Worm (Caenorhabditis elegans) whole organism, L4 larva: ENCODE measurements around the gene ttn-1.

Source experiments
- D1046.2 ChIP-seq: fragments of 200-800 bp; sonication (Bioruptor generic); IDR thresholded peaks from 2 replicates; pipeline ENCODE4 v1.3.6; 2022; ENCODE audit warnings: missing genetic modification characterization, missing compliant biosample characterization
- F44E2.7 ChIP-seq: fragments of 200-800 bp; sonication (Bioruptor generic); IDR thresholded peaks from 2 replicates; pipeline ENCODE4 v2.1.2; 2022; ENCODE audit warnings: missing genetic modification characterization, missing compliant biosample characterization
- R02D3.7 ChIP-seq: fragments of 150-350 bp; sonication (generic microtip); optimal IDR thresholded peaks from 3 replicates; lab custom pipeline; 2014; ENCODE audit warnings: missing biosample characterization, missing genetic modification characterization
- T20F7.1 ChIP-seq: fragments of 200-800 bp; sonication (Bioruptor generic); optimal IDR thresholded peaks from 2 replicates; lab custom pipeline; 2018; ENCODE audit warnings: mild to moderate bottlenecking, missing genetic modification characterization, missing compliant biosample characterization
- Y48G9A.11 ChIP-seq: fragments of 200-800 bp; sonication (Bioruptor generic); IDR thresholded peaks from 2 replicates; pipeline ENCODE4 v1.3.6; 2022; ENCODE audit warnings: missing genetic modification reagents, missing genetic modification characterization, missing compliant biosample characterization
- Y5F2A.4 ChIP-seq: fragments of 200-800 bp; sonication (Bioruptor generic); optimal IDR thresholded peaks from 2 replicates; lab custom pipeline; 2018; ENCODE audit warnings: mild to moderate bottlenecking, missing genetic modification characterization, missing compliant biosample characterization
- Y75B8A.6 ChIP-seq: fragments of 200-800 bp; sonication (Bioruptor generic); IDR thresholded peaks from 2 replicates; pipeline ENCODE4 v1.3.6; 2022; ENCODE audit warnings: missing genetic modification reagents, missing genetic modification characterization, missing compliant biosample characterization
- aly-2 ChIP-seq: sonication (generic microtip); optimal IDR thresholded peaks from 2 replicates; lab custom pipeline; 2018; ENCODE audit warnings: missing biosample characterization, missing genetic modification characterization
- attf-4 ChIP-seq: sonication (generic microtip); optimal IDR thresholded peaks from 3 replicates; lab custom pipeline; 2017; ENCODE audit warnings: missing biosample characterization, missing genetic modification characterization
- ceh-20 ChIP-seq: fragments of 200-800 bp; sonication (Bioruptor generic); IDR thresholded peaks from 2 replicates; pipeline ENCODE4 v1.3.6; 2022; ENCODE audit warnings: missing genetic modification reagents, missing genetic modification characterization, missing compliant biosample characterization
- ceh-28 ChIP-seq: fragments of 150-350 bp; optimal IDR thresholded peaks from 2 replicates; lab custom pipeline; 2014; ENCODE audit warnings: missing biosample characterization, missing genetic modification reagents, missing genetic modification characterization
- ceh-44 ChIP-seq: fragments of 200-800 bp; sonication (Bioruptor generic); IDR thresholded peaks from 2 replicates; pipeline ENCODE4 v1.3.6; 2022; ENCODE audit warnings: missing genetic modification reagents, missing genetic modification characterization, missing compliant biosample characterization
- ctbp-1 ChIP-seq: fragments of 200-800 bp; sonication (Bioruptor generic); IDR thresholded peaks from 2 replicates; pipeline ENCODE4 v1.3.6; 2022; ENCODE audit warnings: missing genetic modification reagents, missing genetic modification characterization, missing compliant biosample characterization
- daf-8 ChIP-seq: fragments of 200-800 bp; sonication (Bioruptor generic); IDR thresholded peaks from 2 replicates; pipeline ENCODE4 v1.3.6; 2022; ENCODE audit warnings: missing genetic modification characterization, missing compliant biosample characterization
- dmd-6 ChIP-seq: fragments of 200-800 bp; sonication (Bioruptor generic); IDR thresholded peaks from 2 replicates; pipeline ENCODE4 v1.3.6; 2022; ENCODE audit warnings: missing genetic modification reagents, missing genetic modification characterization, missing compliant biosample characterization
- dmd-8 ChIP-seq: fragments of 200-800 bp; sonication (Bioruptor generic); IDR thresholded peaks from 2 replicates; pipeline ENCODE4 v1.3.6; 2022; ENCODE audit warnings: missing genetic modification characterization, missing compliant biosample characterization
- egl-27 ChIP-seq: sonication (generic microtip); optimal IDR thresholded peaks from 3 replicates; lab custom pipeline; 2017; ENCODE audit warnings: missing biosample characterization, missing genetic modification reagents, missing genetic modification characterization
- fkh-10 ChIP-seq: fragments of 150-350 bp; optimal IDR thresholded peaks from 2 replicates; lab custom pipeline; 2014; ENCODE audit warnings: missing biosample characterization, missing genetic modification reagents, missing genetic modification characterization
- gei-8 ChIP-seq: fragments of 200-800 bp; sonication (Bioruptor generic); optimal IDR thresholded peaks from 2 replicates; lab custom pipeline; 2018; ENCODE audit warnings: mild to moderate bottlenecking, missing genetic modification characterization, missing compliant biosample characterization
- hif-1 ChIP-seq, 2 experiments: sonication (generic microtip); optimal IDR thresholded peaks; 2 replicates each; lab custom pipeline; 2016 to 2017; ENCODE audit warnings: missing compliant biosample characterization in 2 of 2, missing genetic modification characterization in 2 of 2, missing genetic modification reagents in 2 of 2, missing genotype in 2 of 2, mild to moderate bottlenecking in 1 of 2
- hlh-11 ChIP-seq: fragments of 200-800 bp; sonication (Bioruptor generic); optimal IDR thresholded peaks from 2 replicates; lab custom pipeline; 2018; ENCODE audit warnings: mild to moderate bottlenecking, missing genetic modification characterization, missing compliant biosample characterization
- hmg-1.1 ChIP-seq: fragments of 200-800 bp; sonication (Bioruptor generic); IDR thresholded peaks from 2 replicates; pipeline ENCODE4 v1.3.6; 2022; ENCODE audit warnings: missing genetic modification reagents, missing genetic modification characterization, missing compliant biosample characterization
- lin-29 ChIP-seq: fragments of 200-800 bp; sonication (Bioruptor generic); IDR thresholded peaks from 2 replicates; pipeline ENCODE4 v1.3.6; 2022; ENCODE audit warnings: missing genetic modification reagents, missing genetic modification characterization, missing compliant biosample characterization
- lin-38 ChIP-seq: fragments of 200-800 bp; sonication (Bioruptor generic); IDR thresholded peaks from 2 replicates; pipeline ENCODE4 v1.3.6; 2022; ENCODE audit warnings: missing genetic modification reagents, missing genetic modification characterization, missing compliant biosample characterization
- lsy-2 ChIP-seq, 2 experiments: fragments of 150-350 bp in 1 of 2; sonication (generic microtip) in 1 of 2; optimal IDR thresholded peaks; 2 replicates each; lab custom pipeline; 2014 to 2017; ENCODE audit warnings: missing biosample characterization in 2 of 2, missing genetic modification characterization in 2 of 2
- mdl-1 ChIP-seq, 2 experiments: fragments of 150-350 bp in 1 of 2; sonication (generic microtip) in 1 of 2; optimal IDR thresholded peaks; 2 replicates each; lab custom pipeline; 2014 to 2017; ENCODE audit warnings: missing biosample characterization in 2 of 2, missing genetic modification characterization in 2 of 2
- mdt-29 ChIP-seq: fragments of 200-800 bp; sonication (Bioruptor generic); IDR thresholded peaks from 2 replicates; pipeline ENCODE4 v1.3.6; 2022; ENCODE audit warnings: missing genetic modification reagents, missing genetic modification characterization, missing compliant biosample characterization
- mes-2 ChIP-seq: sonication (generic microtip); optimal IDR thresholded peaks from 2 replicates; lab custom pipeline; 2016; ENCODE audit warnings: missing genotype, mild to moderate bottlenecking, missing genetic modification characterization, missing compliant biosample characterization; ENCODE audit not compliant: poor library complexity, severe bottlenecking
- mxl-3 ChIP-seq: fragments of 200-800 bp; sonication (Bioruptor generic); optimal IDR thresholded peaks from 2 replicates; lab custom pipeline; 2018; ENCODE audit warnings: mild to moderate bottlenecking, missing genetic modification characterization, missing compliant biosample characterization
- nhr-10 ChIP-seq: fragments of 150-350 bp; optimal IDR thresholded peaks from 2 replicates; lab custom pipeline; 2014; ENCODE audit warnings: missing biosample characterization, missing genetic modification characterization
- nhr-102 ChIP-seq: sonication (generic microtip); optimal IDR thresholded peaks from 2 replicates; lab custom pipeline; 2016; ENCODE audit warnings: mild to moderate bottlenecking, missing genetic modification characterization, moderate library complexity, missing compliant biosample characterization
- nhr-11 ChIP-seq: fragments of 150-350 bp; optimal IDR thresholded peaks from 2 replicates; lab custom pipeline; 2014; ENCODE audit warnings: missing biosample characterization, missing genetic modification characterization
- nhr-237 ChIP-seq: sonication (generic microtip); optimal IDR thresholded peaks from 2 replicates; lab custom pipeline; 2017; ENCODE audit warnings: missing biosample characterization, missing genetic modification characterization
- nhr-25 ChIP-seq: sonication (generic microtip); optimal IDR thresholded peaks from 2 replicates; lab custom pipeline; 2017; ENCODE audit warnings: missing genetic modification characterization, mild to moderate bottlenecking, missing compliant biosample characterization, antibody characterized with exemption, moderate library complexity, borderline replicate concordance; ENCODE audit not compliant: insufficient read depth
- nhr-28 ChIP-seq: fragments of 150-350 bp; optimal IDR thresholded peaks from 2 replicates; lab custom pipeline; 2014; ENCODE audit warnings: missing biosample characterization, missing genetic modification characterization
- nhr-42 ChIP-seq: fragments of 200-800 bp; sonication (Bioruptor generic); IDR thresholded peaks from 2 replicates; pipeline ENCODE4 v1.3.6; 2022; ENCODE audit warnings: missing genetic modification characterization, missing compliant biosample characterization
- nhr-6 ChIP-seq: fragments of 150-350 bp; optimal IDR thresholded peaks from 2 replicates; lab custom pipeline; 2014; ENCODE audit warnings: missing biosample characterization, missing genetic modification characterization
- nhr-76 ChIP-seq: fragments of 150-350 bp; optimal IDR thresholded peaks from 2 replicates; lab custom pipeline; 2014; ENCODE audit warnings: missing biosample characterization, missing genetic modification characterization
- nhr-77 ChIP-seq: fragments of 150-350 bp; optimal IDR thresholded peaks from 2 replicates; lab custom pipeline; 2014; ENCODE audit warnings: missing biosample characterization, missing genetic modification characterization
- rbr-2 ChIP-seq: sonication (generic microtip); optimal IDR thresholded peaks from 2 replicates; lab custom pipeline; 2016; ENCODE audit warnings: missing genotype, missing genetic modification characterization, missing compliant biosample characterization
- saeg-2 ChIP-seq: fragments of 200-800 bp; sonication (Bioruptor generic); IDR thresholded peaks from 2 replicates; pipeline ENCODE4 v1.3.6; 2022; ENCODE audit warnings: missing genetic modification reagents, missing genetic modification characterization, missing compliant biosample characterization
- sdz-12 ChIP-seq: fragments of 200-800 bp; sonication (Bioruptor generic); optimal IDR thresholded peaks from 2 replicates; lab custom pipeline; 2018; ENCODE audit warnings: mild to moderate bottlenecking, missing genetic modification characterization, missing compliant biosample characterization
- set-16 ChIP-seq: fragments of 200-800 bp; sonication (Bioruptor generic); IDR thresholded peaks from 2 replicates; pipeline ENCODE4 v1.3.6; 2022; ENCODE audit warnings: missing genetic modification reagents, missing genetic modification characterization, missing compliant biosample characterization
- snpc-1.2 ChIP-seq: fragments of 200-800 bp; sonication (Bioruptor generic); IDR thresholded peaks from 2 replicates; pipeline ENCODE4 v1.3.6; 2022; ENCODE audit warnings: missing genetic modification reagents, missing genetic modification characterization, missing compliant biosample characterization
- tag-97 ChIP-seq: fragments of 200-800 bp; sonication (Bioruptor generic); IDR thresholded peaks from 2 replicates; pipeline ENCODE4 v1.3.6; 2022; ENCODE audit warnings: missing genetic modification characterization, missing compliant biosample characterization
- tra-1 ChIP-seq: fragments of 200-800 bp; sonication (Bioruptor generic); IDR thresholded peaks from 2 replicates; pipeline ENCODE4 v1.3.6; 2022; ENCODE audit warnings: missing genetic modification reagents, missing genetic modification characterization, missing compliant biosample characterization
- unc-62 ChIP-seq, 3 experiments: fragments of 150-350 bp in 1 of 3; sonication (generic microtip); optimal IDR thresholded peaks in 2 of 3; peaks in 1 of 3; 1 replicate in 1 of 3; 2 replicates in 2 of 3; lab custom pipeline; 2014 to 2017; ENCODE audit warnings: missing biosample characterization in 3 of 3, missing genetic modification characterization in 3 of 3, missing genetic modification reagents in 3 of 3, missing genotype in 1 of 3
- zag-1 ChIP-seq: fragments of 150-350 bp; optimal IDR thresholded peaks from 2 replicates; lab custom pipeline; 2014; ENCODE audit warnings: missing biosample characterization, missing genetic modification characterization
- zfp-3 ChIP-seq: fragments of 200-800 bp; sonication (Bioruptor generic); conservative IDR thresholded peaks from 2 replicates; pipeline ENCODE4 v1.3.6; 2022; ENCODE audit warnings: missing genetic modification reagents, missing genetic modification characterization, missing compliant biosample characterization
- zip-2 ChIP-seq: fragments of 150-350 bp; optimal IDR thresholded peaks from 2 replicates; lab custom pipeline; 2014; ENCODE audit warnings: missing biosample characterization, missing genetic modification characterization

The ttn-1 gene

ce11 chrV:6229457-6229949 lies 27.1 kb upstream of the ttn-1 start (continued):
- peak; percentile 87 for TF ChIP-seq dmd-6 (GFP tag; lab: Robert Waterston, UW)
- peak; percentile 0 for TF ChIP-seq rbr-2 (tag; lab: Kevin White, UChicago)
- TF ChIP-seq zip-2 (tag; lab: Kevin White, UChicago), result no peak
- no peak for TF ChIP-seq dmd-8 (GFP tag; lab: Robert Waterston, UW)
- peak; percentile 25 for TF ChIP-seq T20F7.1 (GFP tag; lab: Kevin White, UChicago)
- TF ChIP-seq saeg-2 (GFP tag; lab: Robert Waterston, UW), result peak; percentile 18; the same call in 1 of the 2 replicates
- no peak for TF ChIP-seq ceh-28 (tag; lab: Kevin White, UChicago)
- TF ChIP-seq Y75B8A.6, result peak; percentile 4; the same call in 1 of the 2 replicates
- peak; percentile 56; the same call in 1 of the 2 replicates for TF ChIP-seq Y48G9A.11
- TF ChIP-seq mdt-29 (GFP tag; lab: Robert Waterston, UW), result no peak
- peak; percentile 66 for TF ChIP-seq nhr-10 (tag; lab: Kevin White, UChicago)
- peak; percentile 15 for TF ChIP-seq nhr-76 (tag; lab: Kevin White, UChicago)
- no peak for TF ChIP-seq sdz-12 (GFP tag; lab: Kevin White, UChicago)
- TF ChIP-seq nhr-28 (tag; lab: Kevin White, UChicago), result peak; percentile 90
- TF ChIP-seq nhr-237 (tag; lab: Kevin White, UChicago), result no peak
- TF ChIP-seq lsy-2 (tag; optimal IDR thresholded peaks at IDR 0.05; lab: Kevin White, UChicago), result peak; percentile 67 to 80
- peak; percentile 87 for TF ChIP-seq nhr-102 (tag; lab: Kevin White, UChicago)
- peak; percentile 65 for TF ChIP-seq mxl-3 (GFP tag; lab: Kevin White, UChicago)
- peak; percentile 59 for TF ChIP-seq nhr-77 (tag; lab: Kevin White, UChicago)
- peak; percentile 36 to 93 for TF ChIP-seq mdl-1 (tag; optimal IDR thresholded peaks at IDR 0.05; lab: Kevin White, UChicago)
- TF ChIP-seq fkh-10 (GFP tag; lab: Kevin White, UChicago), result no peak
- TF ChIP-seq ceh-20 (GFP tag; lab: Robert Waterston, UW), result peak; percentile 54; the same call in 1 of the 2 replicates
- TF ChIP-seq lin-29 (GFP tag; lab: Robert Waterston, UW), result no peak
- TF ChIP-seq unc-62 (GFP tag; optimal IDR thresholded peaks at IDR 0.05 in 1 of 2; lab: Kevin White, UChicago), result peak in 1 of 2 experiments; percentile 3
- no peak for TF ChIP-seq unc-62 (tag; optimal IDR thresholded peaks at IDR 0.05; lab: Kevin White, UChicago)
- TF ChIP-seq tag-97, result no peak
- peak; percentile 55 for TF ChIP-seq nhr-11
- peak; percentile 38; the same call in 1 of the 2 replicates for TF ChIP-seq zfp-3
- TF ChIP-seq ctbp-1 (GFP tag; lab: Robert Waterston, UW), result peak; percentile 71
- no peak for TF ChIP-seq egl-27
- no peak for TF ChIP-seq ceh-44
- peak; percentile 30 for TF ChIP-seq set-16 (GFP tag; lab: Robert Waterston, UW)
- no peak for TF ChIP-seq R02D3.7 (tag; lab: Kevin White, UChicago)
- TF ChIP-seq tra-1 (GFP tag; lab: Robert Waterston, UW), result peak; percentile 91
- TF ChIP-seq hif-1 (tag; optimal IDR thresholded peaks at IDR 0.05; lab: Kevin White, UChicago), result peak; percentile 69 to 95
- no peak for TF ChIP-seq lin-38 (GFP tag; lab: Robert Waterston, UW)
- TF ChIP-seq D1046.2, result no peak
- TF ChIP-seq hmg-1.1, result 0 out of 2 replicates have a peak, but pooled peaks have one; percentile 18
- TF ChIP-seq Y5F2A.4, result no peak
- TF ChIP-seq aly-2 (tag; lab: Kevin White, UChicago), result no peak
- TF ChIP-seq gei-8 (GFP tag; lab: Kevin White, UChicago), result peak; percentile 78
- 0 out of 2 replicates have a peak, but pooled peaks have one; percentile 27 for TF ChIP-seq nhr-42 (GFP tag; lab: Robert Waterston, UW)
- no peak for TF ChIP-seq snpc-1.2 (GFP tag; lab: Robert Waterston, UW)
- TF ChIP-seq mes-2 (tag; lab: Kevin White, UChicago), result peak; percentile 28
- TF ChIP-seq hlh-11 (tag; lab: Kevin White, UChicago), result peak; percentile 98
- TF ChIP-seq nhr-6 (tag; lab: Kevin White, UChicago), result no peak
- TF ChIP-seq zag-1 (tag; lab: Kevin White, UChicago), result no peak
- no peak for TF ChIP-seq daf-8 (GFP tag; lab: Robert Waterston, UW)
- TF ChIP-seq attf-4 (tag; lab: Kevin White, UChicago), result no peak
- TF ChIP-seq nhr-25, result peak; percentile 79
- no peak for TF ChIP-seq F44E2.7 (GFP tag; lab: Robert Waterston, UW)
